Fruit fly (Drosophila melanogaster) whole organism, embryonic: Measurements from ENCODE around the gene Lst8.
A peak's percentile ranks its signal among the peaks of the same experiment; 100 is the strongest.

Experiments used
- Abd-B ChIP-seq: fragments of 200-800 bp; sonication (Bioruptor generic); optimal IDR thresholded peaks from 2 replicates; lab custom pipeline; 2018; ENCODE audit warnings: missing biosample characterization, mild to moderate bottlenecking, missing genetic modification characterization, moderate library complexity
- B-H1 ChIP-seq: fragments of 200-800 bp; sonication (Bioruptor generic); IDR thresholded peaks from 3 replicates; pipeline ENCODE4 v1.3.6; 2022; ENCODE audit warnings: missing biosample characterization, missing genetic modification characterization
- B-H2 ChIP-seq: fragments of 200-800 bp; sonication (Bioruptor generic); optimal IDR thresholded peaks from 2 replicates; lab custom pipeline; 2018; ENCODE audit warnings: missing biosample characterization, mild to moderate bottlenecking, missing genetic modification characterization
- CG10565 ChIP-seq: fragments of 200-800 bp; sonication (Bioruptor generic); optimal IDR thresholded peaks from 3 replicates; lab custom pipeline; 2016; ENCODE audit warnings: missing biosample characterization, mild to moderate bottlenecking, missing genetic modification characterization
- CG11696 ChIP-seq: fragments of 200-800 bp; sonication (Bioruptor generic); IDR thresholded peaks from 2 replicates; pipeline ENCODE4 v1.3.6; 2022; ENCODE audit warnings: missing biosample characterization, missing genetic modification characterization
- CG12391 ChIP-seq: fragments of 200-800 bp; sonication (Bioruptor generic); optimal IDR thresholded peaks from 3 replicates; lab custom pipeline; 2018; ENCODE audit warnings: missing biosample characterization, mild to moderate bottlenecking, missing genetic modification characterization, moderate library complexity
- CG12659 ChIP-seq: fragments of 200-800 bp; sonication (Bioruptor generic); optimal IDR thresholded peaks from 3 replicates; lab custom pipeline; 2017; ENCODE audit warnings: mild to moderate bottlenecking, missing biosample characterization, missing genetic modification reagents, missing genetic modification characterization
- CG17328 ChIP-seq: fragments of 200-800 bp; sonication (Bioruptor generic); IDR thresholded peaks from 2 replicates; pipeline ENCODE4 v1.3.6; 2022; ENCODE audit warnings: missing biosample characterization, missing genetic modification characterization
- CG1832 ChIP-seq: fragments of 200-800 bp; sonication (Bioruptor generic); optimal IDR thresholded peaks from 2 replicates; lab custom pipeline; 2017; ENCODE audit warnings: missing biosample characterization, mild to moderate bottlenecking, missing genetic modification characterization, inconsistent platforms
- CG18619 ChIP-seq: fragments of 200-800 bp; sonication (Bioruptor generic); optimal IDR thresholded peaks from 3 replicates; lab custom pipeline; 2017; ENCODE audit warnings: missing biosample characterization, mild to moderate bottlenecking, missing genetic modification characterization
- CG2889 ChIP-seq: fragments of 200-800 bp; sonication (Bioruptor generic); IDR thresholded peaks from 3 replicates; pipeline ENCODE4 v1.3.6; 2022; ENCODE audit warnings: missing biosample characterization, missing genetic modification characterization
- CG3065 ChIP-seq: fragments of 200-800 bp; sonication (Bioruptor generic); optimal IDR thresholded peaks from 2 replicates; lab custom pipeline; 2016; ENCODE audit warnings: missing biosample characterization, missing genetic modification characterization
- CG31365 ChIP-seq: fragments of 200-800 bp; sonication (Bioruptor generic); optimal IDR thresholded peaks from 2 replicates; lab custom pipeline; 2018; ENCODE audit warnings: missing biosample characterization, mild to moderate bottlenecking, missing genetic modification characterization
- CG3407 ChIP-seq: fragments of 200-800 bp; sonication (Bioruptor generic); optimal IDR thresholded peaks from 2 replicates; lab custom pipeline; 2018; ENCODE audit warnings: missing biosample characterization, mild to moderate bottlenecking, missing genetic modification characterization
- CG3726 ChIP-seq: fragments of 200-800 bp; sonication (Bioruptor generic); IDR thresholded peaks from 3 replicates; pipeline ENCODE4, ENCODE4 v1.3.6; 2022; ENCODE audit warnings: missing biosample characterization, missing genetic modification characterization
- CG42726 ChIP-seq: fragments of 200-800 bp; sonication (Bioruptor generic); IDR thresholded peaks from 2 replicates; pipeline ENCODE4 v1.3.6; 2022; ENCODE audit warnings: missing biosample characterization, missing genetic modification characterization; ENCODE audit not compliant: partially characterized antibody
- CG4617 ChIP-seq: fragments of 200-800 bp; sonication (Bioruptor generic); optimal IDR thresholded peaks from 3 replicates; lab custom pipeline; 2016; ENCODE audit warnings: missing biosample characterization, missing genetic modification characterization, borderline replicate concordance
- CG6254 ChIP-seq: fragments of 200-800 bp; sonication (Bioruptor generic); optimal IDR thresholded peaks from 3 replicates; lab custom pipeline; 2017; ENCODE audit warnings: mild to moderate bottlenecking, missing biosample characterization, missing genetic modification reagents, missing genetic modification characterization
- CG6765 ChIP-seq: fragments of 200-800 bp; sonication (Bioruptor generic); optimal IDR thresholded peaks from 3 replicates; lab custom pipeline; 2017; ENCODE audit warnings: missing biosample characterization, mild to moderate bottlenecking, missing genetic modification characterization
- CG8281 ChIP-seq: fragments of 200-800 bp; sonication (Bioruptor generic); optimal IDR thresholded peaks from 2 replicates; lab custom pipeline; 2018; ENCODE audit warnings: missing biosample characterization, mild to moderate bottlenecking, missing genetic modification characterization, moderate library complexity
- CoRest ChIP-seq: fragments of 200-800 bp; sonication (Bioruptor generic); optimal IDR thresholded peaks from 3 replicates; lab custom pipeline; 2018; ENCODE audit warnings: missing biosample characterization, mild to moderate bottlenecking, missing genetic modification characterization, moderate library complexity
- Dek ChIP-seq: fragments of 200-800 bp; sonication (Bioruptor generic); optimal IDR thresholded peaks from 3 replicates; lab custom pipeline; 2019; ENCODE audit warnings: missing biosample characterization, mild to moderate bottlenecking, missing genetic modification characterization, moderate library complexity
- E2f2 ChIP-seq: fragments of 200-800 bp; sonication (Bioruptor generic); IDR thresholded peaks from 2 replicates; pipeline ENCODE4 v1.3.6; 2022; ENCODE audit warnings: missing biosample characterization, missing genetic modification characterization
- Kr ChIP-seq: fragments of 200-800 bp; sonication (Bioruptor generic); optimal IDR thresholded peaks from 2 replicates; lab custom pipeline; 2017; ENCODE audit warnings: missing biosample characterization, mild to moderate bottlenecking, missing genetic modification characterization
- Max ChIP-seq: fragments of 200-800 bp; sonication (Bioruptor generic); optimal IDR thresholded peaks from 2 replicates; lab custom pipeline; 2016; ENCODE audit warnings: missing biosample characterization, mild to moderate bottlenecking, missing genetic modification characterization
- Nf-YB ChIP-seq: fragments of 200-800 bp; sonication (Bioruptor generic); optimal IDR thresholded peaks from 3 replicates; lab custom pipeline; 2019; ENCODE audit warnings: missing biosample characterization, mild to moderate bottlenecking, missing genetic modification characterization, moderate library complexity
- NfI ChIP-seq: fragments of 200-800 bp; sonication (Bioruptor generic); optimal IDR thresholded peaks from 3 replicates; lab custom pipeline; 2018; ENCODE audit warnings: missing biosample characterization, mild to moderate bottlenecking, missing genetic modification characterization, moderate library complexity
- Usf ChIP-seq: fragments of 200-800 bp; sonication (Bioruptor generic); optimal IDR thresholded peaks from 2 replicates; lab custom pipeline; 2017; ENCODE audit warnings: missing genotype, missing biosample characterization, missing genetic modification characterization
- abd-A ChIP-seq: fragments of 200-800 bp; sonication (Bioruptor generic); optimal IDR thresholded peaks from 3 replicates; lab custom pipeline; 2019; ENCODE audit warnings: missing biosample characterization, mild to moderate bottlenecking, missing genetic modification characterization, moderate library complexity
- ase ChIP-seq: fragments of 200-800 bp; sonication (Bioruptor generic); IDR thresholded peaks from 3 replicates; pipeline ENCODE4 v1.3.6; 2022; ENCODE audit warnings: missing biosample characterization, missing genetic modification characterization
- ash1 ChIP-seq: fragments of 200-800 bp; sonication (Bioruptor generic); optimal IDR thresholded peaks from 2 replicates; lab custom pipeline; 2018; ENCODE audit warnings: missing biosample characterization, mild to moderate bottlenecking, missing genetic modification characterization
- chinmo ChIP-seq: fragments of 200-800 bp; sonication (Bioruptor generic); IDR thresholded peaks from 4 replicates; pipeline ENCODE4 v1.3.6; 2022; ENCODE audit warnings: missing biosample characterization, missing genetic modification characterization; ENCODE audit not compliant: partially characterized antibody
- cwo ChIP-seq: fragments of 200-800 bp; sonication (Bioruptor generic); optimal IDR thresholded peaks from 3 replicates; lab custom pipeline; 2017; ENCODE audit warnings: missing biosample characterization, missing genetic modification characterization, mild to moderate bottlenecking, moderate library complexity, missing genetic modification reagents
- dan ChIP-seq: fragments of 200-800 bp; sonication (Bioruptor generic); IDR thresholded peaks from 2 replicates; pipeline ENCODE4 v1.3.6; 2022; ENCODE audit warnings: missing biosample characterization, missing genetic modification characterization
- dmrt11E ChIP-seq: fragments of 200-800 bp; sonication (Bioruptor generic); optimal IDR thresholded peaks from 3 replicates; lab custom pipeline; 2018; ENCODE audit warnings: missing biosample characterization, mild to moderate bottlenecking, missing genetic modification characterization, moderate library complexity
- gcm2 ChIP-seq: fragments of 200-800 bp; sonication (Bioruptor generic); optimal IDR thresholded peaks from 2 replicates; lab custom pipeline; 2016; ENCODE audit warnings: missing biosample characterization, missing genetic modification characterization
- gem ChIP-seq: fragments of 200-800 bp; sonication (Bioruptor generic); optimal IDR thresholded peaks from 2 replicates; lab custom pipeline; 2019; ENCODE audit warnings: missing biosample characterization, mild to moderate bottlenecking, missing genetic modification characterization, moderate library complexity
- nom ChIP-seq: fragments of 200-800 bp; sonication (Bioruptor generic); optimal IDR thresholded peaks from 2 replicates; lab custom pipeline; 2017; ENCODE audit warnings: missing biosample characterization, missing genetic modification characterization, mild to moderate bottlenecking, moderate library complexity, missing genetic modification reagents
- pzg ChIP-seq: fragments of 200-800 bp; sonication (Bioruptor generic); optimal IDR thresholded peaks from 3 replicates; lab custom pipeline; 2018; ENCODE audit warnings: missing biosample characterization, mild to moderate bottlenecking, missing genetic modification characterization, moderate library complexity
- repo ChIP-seq: fragments of 200-800 bp; sonication (Bioruptor generic); optimal IDR thresholded peaks from 2 replicates; lab custom pipeline; 2016; ENCODE audit warnings: missing biosample characterization, missing genetic modification characterization
- row ChIP-seq: fragments of 200-800 bp; sonication (Bioruptor generic); IDR thresholded peaks from 3 replicates; pipeline ENCODE4 v1.3.6; 2022; ENCODE audit warnings: missing biosample characterization, missing genetic modification characterization
- scrt ChIP-seq: fragments of 200-800 bp; sonication (Bioruptor generic); optimal IDR thresholded peaks from 2 replicates; lab custom pipeline; 2018; ENCODE audit warnings: missing biosample characterization, mild to moderate bottlenecking, missing genetic modification characterization, moderate library complexity
- sima ChIP-seq: fragments of 200-800 bp; sonication (Bioruptor generic); optimal IDR thresholded peaks from 2 replicates; lab custom pipeline; 2016; ENCODE audit warnings: missing biosample characterization, missing genetic modification characterization
- slou ChIP-seq: fragments of 200-800 bp; sonication (Bioruptor generic); optimal IDR thresholded peaks from 3 replicates; lab custom pipeline; 2016; ENCODE audit warnings: missing biosample characterization, missing genetic modification characterization
- so ChIP-seq: fragments of 200-800 bp; sonication (Bioruptor generic); IDR thresholded peaks from 3 replicates; pipeline ENCODE4 v1.3.6; 2022; ENCODE audit warnings: missing biosample characterization, missing genetic modification characterization
- tup ChIP-seq: fragments of 200-800 bp; sonication (Bioruptor generic); optimal IDR thresholded peaks from 2 replicates; lab custom pipeline; 2016; ENCODE audit warnings: missing biosample characterization, mild to moderate bottlenecking, missing genetic modification characterization, moderate library complexity
- z ChIP-seq: fragments of 200-800 bp; sonication (Bioruptor generic); IDR thresholded peaks from 3 replicates; pipeline ENCODE4 v1.3.6; 2022; ENCODE audit warnings: missing biosample characterization, missing genetic modification characterization
- zfh1 ChIP-seq: fragments of 200-800 bp; sonication (Bioruptor generic); IDR thresholded peaks from 3 replicates; pipeline ENCODE4 v1.3.6; 2022; ENCODE audit warnings: missing biosample characterization, missing genetic modification characterization

Lst8 gene

DNA sequence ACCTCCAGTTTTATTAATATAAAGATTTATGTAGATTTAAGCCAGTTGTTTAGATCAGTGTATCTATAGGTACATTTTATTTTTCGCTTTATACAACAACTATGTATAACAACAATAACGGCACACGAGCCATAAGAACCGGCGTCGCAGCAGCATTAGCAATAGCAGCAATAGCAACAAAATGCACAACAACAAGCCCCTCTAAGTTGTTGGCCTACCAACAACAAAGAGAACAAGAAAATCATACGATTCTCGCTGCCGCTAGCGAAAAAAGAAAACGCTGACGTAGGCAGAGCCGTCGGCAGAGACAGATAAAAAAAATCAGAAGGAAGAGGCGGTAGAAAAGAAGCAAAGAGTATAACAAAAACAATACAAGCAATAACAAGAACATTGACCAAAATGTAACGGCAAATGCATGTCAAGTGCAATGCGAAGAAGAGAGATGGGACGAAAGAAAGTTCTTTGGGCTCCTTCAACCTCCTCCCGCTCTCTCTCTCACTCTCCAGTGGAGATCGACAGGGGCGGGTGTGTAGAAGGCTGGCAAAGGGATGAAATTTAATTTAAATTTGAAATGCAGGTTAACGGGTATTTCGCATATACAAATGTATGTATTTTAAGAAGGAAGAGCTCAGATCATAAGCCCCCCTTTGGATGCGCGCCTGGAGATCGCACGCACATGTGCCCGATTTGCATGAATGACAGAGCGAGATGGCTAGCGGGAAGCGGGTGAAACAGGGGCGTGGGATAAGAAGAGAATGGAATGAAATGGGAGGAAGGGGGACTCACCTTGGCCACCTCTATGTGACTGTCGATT is 26.9 kb downstream of the Lst8 start (continued):
- TF ChIP-seq dan (GFP tag; lab: Robert Waterston, UW) (peak; percentile 99), nom (peak; percentile 96), zfh1 (GFP tag; lab: Robert Waterston, UW) (peak; percentile 100), Max (GFP tag; lab: Kevin White, UChicago) (peak; percentile 94), row (peak; percentile 98), CG6254 (GFP tag; lab: Kevin White, UChicago) (peak; percentile 95), B-H2 (GFP tag; lab: Kevin White, UChicago) (peak; percentile 67), CG12391 (tag; lab: Kevin White, UChicago) (peak; percentile 98), CG42726 (no peak), slou (GFP tag; lab: Kevin White, UChicago) (peak; percentile 93), pzg (peak; percentile 26), CoRest (peak; percentile 98), Usf (GFP tag; lab: Kevin White, UChicago) (peak; percentile 99), CG11696 (GFP tag; lab: Robert Waterston, UW) (peak; percentile 92), E2f2 (GFP tag; lab: Robert Waterston, UW) (peak; percentile 83), CG3065 (peak; percentile 97), abd-A (tag; lab: Kevin White, UChicago) (peak; percentile 41), CG18619 (peak; percentile 98), repo (GFP tag; lab: Kevin White, UChicago) (peak; percentile 97), ash1 (GFP tag; lab: Kevin White, UChicago) (peak; percentile 89), NfI (GFP tag; lab: Kevin White, UChicago) (peak; percentile 98), z (GFP tag; lab: Robert Waterston, UW) (peak; percentile 81; the same call in 2 of the 3 replicates), CG31365 (tag; lab: Kevin White, UChicago) (peak; percentile 86), scrt (GFP tag; lab: Kevin White, UChicago) (peak; percentile 92), tup (peak; percentile 96), CG8281 (tag; lab: Kevin White, UChicago) (peak; percentile 88), CG6765 (peak; percentile 89), CG17328 (GFP tag; lab: Robert Waterston, UW) (peak; percentile 99), so (GFP tag; lab: Robert Waterston, UW) (peak; percentile 98), CG4617 (GFP tag; lab: Kevin White, UChicago) (peak; percentile 98), dmrt11E (tag; lab: Kevin White, UChicago) (peak; percentile 99), CG3726 (GFP tag; lab: Robert Waterston, UW) (peak; percentile 98), CG2889 (GFP tag; lab: Robert Waterston, UW) (peak; percentile 98), CG12659 (peak; percentile 98), ase (peak; percentile 98), CG3407 (peak; percentile 97), Dek (peak; percentile 96), gem (peak; percentile 99), Abd-B (peak; percentile 98), cwo (GFP tag; lab: Kevin White, UChicago) (peak; percentile 95), Kr (GFP tag; lab: Kevin White, UChicago) (peak; percentile 81), B-H1 (peak; percentile 97), CG10565 (peak; percentile 91), Nf-YB (peak; percentile 86), sima (peak; percentile 95), gcm2 (GFP tag; lab: Kevin White, UChicago) (peak; percentile 97), chinmo (peak; percentile 90; the same call in 2 of the 4 replicates), CG1832 (GFP tag; lab: Kevin White, UChicago) (peak; percentile 84)
